Worm (Caenorhabditis elegans): ENCODE data around the gene T28D9.1.

- TF ChIP-seq egl-27 (tag; optimal IDR thresholded peaks at IDR 0.05) (no peak), ama-1 (optimal IDR thresholded peaks at IDR 0.05) (no peak), snpc-4 (tag; optimal IDR thresholded peaks at IDR 0.05) (no peak)
Observed at ce11 chrII:6531940-6532339, 39.7 kb downstream of the T28D9.1 start, which contains the start of gene abcx-1.

All from whole organism, L2 larva.